Worm (Caenorhabditis elegans) whole organism, early embryonic: ENCODE measurements around the gene sdz-8.

ENCODE experiments used
- B0310.2 ChIP-seq: sonication (generic microtip); optimal IDR thresholded peaks from 2 replicates; lab custom pipeline; 2016; ENCODE audit warnings: mild to moderate bottlenecking, missing genetic modification characterization, missing compliant biosample characterization
- F13C5.2 ChIP-seq: sonication (generic microtip); optimal IDR thresholded peaks from 2 replicates; lab custom pipeline; 2017; ENCODE audit warnings: mild to moderate bottlenecking, missing genetic modification characterization, inconsistent platforms, missing compliant biosample characterization
- ama-1 ChIP-seq: fragments of 150-350 bp; optimal IDR thresholded peaks from 2 replicates; lab custom pipeline; 2014
- ceh-13 ChIP-seq: fragments of 200-800 bp; sonication (Bioruptor generic); optimal IDR thresholded peaks from 2 replicates; lab custom pipeline; 2018; ENCODE audit warnings: mild to moderate bottlenecking, missing genetic modification characterization, missing compliant biosample characterization
- ets-7 ChIP-seq: sonication (generic microtip); optimal IDR thresholded peaks from 2 replicates; lab custom pipeline; 2016; ENCODE audit warnings: missing genotype, missing genetic modification characterization, missing compliant biosample characterization
- flt-1 ChIP-seq: fragments of 200-800 bp; sonication (Bioruptor generic); IDR thresholded peaks from 2 replicates; pipeline ENCODE4 v1.3.6; 2022; ENCODE audit warnings: missing genetic modification characterization, missing compliant biosample characterization
- hmg-4 ChIP-seq: fragments of 200-800 bp; sonication (Bioruptor generic); optimal IDR thresholded peaks from 2 replicates; lab custom pipeline; 2018; ENCODE audit warnings: mild to moderate bottlenecking, missing genetic modification characterization, missing compliant biosample characterization
- pes-1 ChIP-seq: fragments of 200-800 bp; sonication (Bioruptor generic); IDR thresholded peaks from 2 replicates; pipeline ENCODE4 v1.3.6; 2022; ENCODE audit warnings: missing genetic modification reagents, missing genetic modification characterization, missing compliant biosample characterization
- sea-1 ChIP-seq: fragments of 200-800 bp; sonication (Bioruptor generic); conservative IDR thresholded peaks from 2 replicates; pipeline ENCODE4 v1.3.6; 2022; ENCODE audit warnings: missing genetic modification characterization, missing compliant biosample characterization
- tbx-11 ChIP-seq: fragments of 200-800 bp; sonication (Bioruptor generic); IDR thresholded peaks from 2 replicates; pipeline ENCODE4 v1.3.6; 2022; ENCODE audit warnings: missing genetic modification characterization, missing compliant biosample characterization
- tbx-37 ChIP-seq: fragments of 200-800 bp; sonication (Bioruptor generic); conservative IDR thresholded peaks from 2 replicates; pipeline ENCODE4 v1.3.6; 2022; ENCODE audit warnings: missing genetic modification reagents, missing genetic modification characterization, missing compliant biosample characterization

DNA sequence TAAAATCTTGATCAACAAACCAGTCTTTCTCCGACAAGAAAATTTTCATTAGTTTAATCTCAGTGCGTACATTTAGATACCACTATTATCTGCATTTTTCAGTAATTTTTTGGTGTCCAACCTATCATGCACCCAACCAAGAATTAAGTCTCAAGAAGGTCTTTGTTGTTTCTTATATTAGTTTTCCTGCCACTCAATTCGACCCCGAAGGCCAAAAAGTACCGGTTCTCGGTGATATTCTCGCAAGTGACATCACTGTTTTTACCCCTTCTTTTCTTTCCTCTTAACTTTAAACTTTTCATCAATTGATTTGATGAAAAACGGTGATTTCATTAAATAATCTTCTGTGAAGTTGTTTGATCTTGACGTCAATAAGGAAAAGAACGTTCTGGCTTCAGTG lies 27.6 kb upstream of the sdz-8 start, which contains the start of gene F38B7.2:
- no peak for TF ChIP-seq flt-1 (GFP tag; lab: Robert Waterston, UW)
- TF ChIP-seq ets-7 (tag; lab: Kevin White, UChicago) = no peak
- no peak for TF ChIP-seq ama-1 (lab: Kevin White, UChicago)
- TF ChIP-seq tbx-11 (GFP tag; lab: Robert Waterston, UW) = no peak
- no peak for TF ChIP-seq F13C5.2 (tag; lab: Kevin White, UChicago)
- no peak for TF ChIP-seq pes-1 (GFP tag; lab: Robert Waterston, UW)
- TF ChIP-seq hmg-4 (GFP tag; lab: Kevin White, UChicago) = no peak
- no peak for TF ChIP-seq ceh-13 (GFP tag; lab: Kevin White, UChicago)
- TF ChIP-seq tbx-37 (GFP tag; lab: Robert Waterston, UW) = no peak
- no peak for TF ChIP-seq B0310.2 (tag; lab: Kevin White, UChicago)
- no peak for TF ChIP-seq sea-1 (GFP tag; lab: Robert Waterston, UW)
